Worm (Caenorhabditis elegans): Measurements from ENCODE around the gene srsx-28.

DNA sequence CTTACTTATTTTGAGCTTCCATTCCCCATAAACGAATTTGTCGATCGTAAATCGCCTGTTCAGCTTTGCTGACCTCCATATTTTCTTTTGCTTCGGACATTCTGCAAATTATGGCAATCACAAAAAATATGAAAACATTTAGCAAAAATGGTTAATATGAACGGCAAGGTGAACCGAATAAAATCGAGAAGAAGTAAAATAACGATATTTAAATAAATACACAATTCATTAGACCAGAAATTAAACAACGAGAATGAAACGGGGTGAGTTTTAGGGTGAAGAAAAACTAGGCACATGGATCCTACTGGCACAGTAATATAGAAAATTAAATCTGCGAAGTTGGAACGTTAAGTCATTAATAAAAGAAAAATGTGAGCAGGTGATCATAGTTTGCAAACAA, 22.2 kb upstream of the srsx-28 start, which contains the start of gene aos-1:
- TF ChIP-seq him-1 (tag; optimal IDR thresholded peaks at IDR 0.05) (no peak), dao-5 (tag; optimal IDR thresholded peaks at IDR 0.05) (no peak)
